Fruit fly (Drosophila melanogaster) whole organism, embryonic: ENCODE measurements around the gene dgt6.
A peak's percentile ranks its signal among the peaks of the same experiment; 100 is the strongest.

Experiments used
- Atf-2 ChIP-seq: fragments of 200-800 bp; sonication (Bioruptor generic); optimal IDR thresholded peaks from 2 replicates; lab custom pipeline; 2016; ENCODE audit warnings: missing biosample characterization, missing genetic modification characterization
- Bgb ChIP-seq: fragments of 200-800 bp; sonication (Bioruptor generic); IDR thresholded peaks from 2 replicates; pipeline ENCODE4 v1.3.6; 2022; ENCODE audit warnings: missing biosample characterization, missing genetic modification characterization; ENCODE audit not compliant: partially characterized antibody
- Blimp-1 ChIP-seq: fragments of 200-800 bp; sonication (Bioruptor generic); optimal IDR thresholded peaks from 3 replicates; lab custom pipeline; 2018; ENCODE audit warnings: missing biosample characterization, missing genetic modification characterization, mild to moderate bottlenecking, moderate library complexity, missing genetic modification reagents
- C15 ChIP-seq: fragments of 200-800 bp; sonication (Bioruptor generic); IDR thresholded peaks from 3 replicates; pipeline ENCODE4 v1.3.6; 2022; ENCODE audit warnings: missing biosample characterization, missing genetic modification characterization
- CG10543 ChIP-seq: fragments of 200-800 bp; sonication (Bioruptor generic); optimal IDR thresholded peaks from 3 replicates; lab custom pipeline; 2017; ENCODE audit warnings: missing biosample characterization, mild to moderate bottlenecking, missing genetic modification characterization, moderate library complexity
- CG10979 ChIP-seq: fragments of 200-800 bp; sonication (Bioruptor generic); optimal IDR thresholded peaks from 2 replicates; lab custom pipeline; 2018; ENCODE audit warnings: missing biosample characterization, mild to moderate bottlenecking, missing genetic modification characterization, moderate library complexity
- CG11456 ChIP-seq: fragments of 200-800 bp; sonication (Bioruptor generic); IDR thresholded peaks from 3 replicates; pipeline ENCODE4 v1.3.6; 2022; ENCODE audit warnings: missing biosample characterization, missing genetic modification characterization
- CG12769 ChIP-seq: fragments of 200-800 bp; sonication (Bioruptor generic); optimal IDR thresholded peaks from 2 replicates; lab custom pipeline; 2019; ENCODE audit warnings: missing biosample characterization, mild to moderate bottlenecking, missing genetic modification characterization, moderate library complexity
- CG14014 ChIP-seq: fragments of 200-800 bp; sonication (Bioruptor generic); IDR thresholded peaks from 2 replicates; pipeline ENCODE4 v1.3.6; 2022; ENCODE audit warnings: missing biosample characterization, missing genetic modification characterization
- CG17802 ChIP-seq: fragments of 200-800 bp; sonication (Bioruptor generic); optimal IDR thresholded peaks from 2 replicates; lab custom pipeline; 2018; ENCODE audit warnings: missing biosample characterization, mild to moderate bottlenecking, missing genetic modification characterization, moderate library complexity
- CG17829 ChIP-seq: fragments of 200-800 bp; optimal IDR thresholded peaks from 2 replicates; lab custom pipeline; 2019; ENCODE audit warnings: missing biosample characterization, mild to moderate bottlenecking, missing genetic modification characterization, moderate library complexity
- CG17912 ChIP-seq: fragments of 200-800 bp; sonication (Bioruptor generic); optimal IDR thresholded peaks from 2 replicates; lab custom pipeline; 2018; ENCODE audit warnings: missing biosample characterization, mild to moderate bottlenecking, missing genetic modification characterization
- CG18476 ChIP-seq: fragments of 200-800 bp; sonication (Bioruptor generic); optimal IDR thresholded peaks from 2 replicates; lab custom pipeline; 2016; ENCODE audit warnings: missing biosample characterization, mild to moderate bottlenecking, missing genetic modification characterization
- CG2712 ChIP-seq: fragments of 200-800 bp; optimal IDR thresholded peaks from 3 replicates; lab custom pipeline; 2019; ENCODE audit warnings: missing biosample characterization, mild to moderate bottlenecking, missing genetic modification characterization, moderate library complexity
- CG32532 ChIP-seq: fragments of 200-800 bp; sonication (Bioruptor generic); IDR thresholded peaks from 2 replicates; pipeline ENCODE4 v1.3.6; 2022; ENCODE audit warnings: missing biosample characterization, missing genetic modification characterization
- CG3726 ChIP-seq: fragments of 200-800 bp; sonication (Bioruptor generic); IDR thresholded peaks from 3 replicates; pipeline ENCODE4, ENCODE4 v1.3.6; 2022; ENCODE audit warnings: missing biosample characterization, missing genetic modification characterization
- CG4730 ChIP-seq: fragments of 200-800 bp; sonication (Bioruptor generic); IDR thresholded peaks from 2 replicates; pipeline ENCODE4 v1.3.6; 2022; ENCODE audit warnings: missing biosample characterization, missing genetic modification characterization
- CG6254 ChIP-seq: fragments of 200-800 bp; sonication (Bioruptor generic); optimal IDR thresholded peaks from 3 replicates; lab custom pipeline; 2017; ENCODE audit warnings: mild to moderate bottlenecking, missing biosample characterization, missing genetic modification reagents, missing genetic modification characterization
- CG6654 ChIP-seq: fragments of 200-800 bp; sonication (Bioruptor generic); optimal IDR thresholded peaks from 2 replicates; lab custom pipeline; 2017; ENCODE audit warnings: missing biosample characterization, mild to moderate bottlenecking, missing genetic modification characterization
- CG8281 ChIP-seq: fragments of 200-800 bp; sonication (Bioruptor generic); optimal IDR thresholded peaks from 2 replicates; lab custom pipeline; 2018; ENCODE audit warnings: missing biosample characterization, mild to moderate bottlenecking, missing genetic modification characterization, moderate library complexity
- CG9797 ChIP-seq: fragments of 200-800 bp; sonication (Bioruptor generic); optimal IDR thresholded peaks from 3 replicates; lab custom pipeline; 2018; ENCODE audit warnings: missing biosample characterization, mild to moderate bottlenecking, missing genetic modification characterization
- Dad ChIP-seq: fragments of 200-800 bp; sonication (Bioruptor generic); optimal IDR thresholded peaks from 3 replicates; lab custom pipeline; 2016; ENCODE audit warnings: missing biosample characterization, missing genetic modification characterization
- ERR ChIP-seq: fragments of 200-800 bp; sonication (Bioruptor generic); optimal IDR thresholded peaks from 2 replicates; lab custom pipeline; 2016; ENCODE audit warnings: missing biosample characterization, missing genetic modification characterization
- Gug ChIP-seq: fragments of 200-800 bp; sonication (Bioruptor generic); IDR thresholded peaks from 4 replicates; pipeline ENCODE4 v1.3.6; 2022; ENCODE audit warnings: missing biosample characterization, missing genetic modification characterization
- Hr78 ChIP-seq, 2 experiments: fragments of 200-800 bp in 1 of 2; fragments of >200 bp in 1 of 2; sonication (Bioruptor generic) in 1 of 2; optimal IDR thresholded peaks; 2 replicates each; lab custom pipeline; 2017 to 2019; ENCODE audit warnings: missing biosample characterization in 2 of 2, missing genetic modification characterization in 2 of 2, mild to moderate bottlenecking in 1 of 2, moderate library complexity in 1 of 2
- Jarid2 ChIP-seq: fragments of 200-800 bp; sonication (Bioruptor generic); optimal IDR thresholded peaks from 3 replicates; lab custom pipeline; 2017; ENCODE audit warnings: mild to moderate bottlenecking, missing biosample characterization, missing genetic modification reagents, missing genetic modification characterization
- Lpt ChIP-seq: fragments of >200 bp; optimal IDR thresholded peaks from 2 replicates; lab custom pipeline; 2018; ENCODE audit warnings: missing biosample characterization, missing genetic modification characterization
- MTF-1 ChIP-seq: fragments of 200-800 bp; sonication (Bioruptor generic); optimal IDR thresholded peaks from 2 replicates; lab custom pipeline; 2018; ENCODE audit warnings: missing biosample characterization, mild to moderate bottlenecking, missing genetic modification characterization, borderline replicate concordance
- Tbp ChIP-seq: fragments of >200 bp; optimal IDR thresholded peaks from 2 replicates; lab custom pipeline; 2018; ENCODE audit warnings: missing biosample characterization, missing genetic modification characterization
- Xrp1 ChIP-seq: fragments of 200-800 bp; sonication (Bioruptor generic); IDR thresholded peaks from 2 replicates; pipeline ENCODE4 v1.3.6; 2022; ENCODE audit warnings: missing biosample characterization, missing genetic modification characterization
- abd-A ChIP-seq: fragments of 200-800 bp; sonication (Bioruptor generic); optimal IDR thresholded peaks from 3 replicates; lab custom pipeline; 2019; ENCODE audit warnings: missing biosample characterization, mild to moderate bottlenecking, missing genetic modification characterization, moderate library complexity
- bcd ChIP-seq: fragments of 200-800 bp; sonication (Bioruptor generic); optimal IDR thresholded peaks from 2 replicates; lab custom pipeline; 2017; ENCODE audit warnings: missing biosample characterization, mild to moderate bottlenecking, missing genetic modification characterization
- bigmax ChIP-seq: fragments of 200-800 bp; sonication (Bioruptor generic); optimal IDR thresholded peaks from 2 replicates; lab custom pipeline; 2018; ENCODE audit warnings: missing biosample characterization, mild to moderate bottlenecking, missing genetic modification characterization
- cad ChIP-seq: fragments of >200 bp; optimal IDR thresholded peaks from 2 replicates; lab custom pipeline; 2017; ENCODE audit warnings: missing biosample characterization, missing genetic modification characterization
- caup ChIP-seq: fragments of 200-800 bp; sonication (Bioruptor generic); optimal IDR thresholded peaks from 3 replicates; lab custom pipeline; 2017; ENCODE audit warnings: missing biosample characterization, mild to moderate bottlenecking, missing genetic modification characterization, moderate library complexity; ENCODE audit not compliant: severe bottlenecking
- chinmo ChIP-seq: fragments of 200-800 bp; sonication (Bioruptor generic); IDR thresholded peaks from 4 replicates; pipeline ENCODE4 v1.3.6; 2022; ENCODE audit warnings: missing biosample characterization, missing genetic modification characterization; ENCODE audit not compliant: partially characterized antibody
- chm ChIP-seq: fragments of 200-800 bp; sonication (Bioruptor generic); IDR thresholded peaks from 2 replicates; pipeline ENCODE4 v1.3.6; 2022; ENCODE audit warnings: missing biosample characterization, missing genetic modification characterization
- croc ChIP-seq: fragments of 200-800 bp; sonication (Bioruptor generic); conservative IDR thresholded peaks from 3 replicates; pipeline ENCODE4 v1.3.6; 2022; ENCODE audit warnings: missing biosample characterization, missing genetic modification characterization
- emc ChIP-seq: fragments of 200-800 bp; sonication (Bioruptor generic); optimal IDR thresholded peaks from 2 replicates; lab custom pipeline; 2016; ENCODE audit warnings: missing biosample characterization, missing genetic modification characterization
- ems ChIP-seq: fragments of 200-800 bp; sonication (Bioruptor generic); optimal IDR thresholded peaks from 3 replicates; lab custom pipeline; 2016; ENCODE audit warnings: missing biosample characterization, missing genetic modification characterization
- esg ChIP-seq: fragments of 200-800 bp; sonication (Bioruptor generic); conservative IDR thresholded peaks from 2 replicates; pipeline ENCODE4 v1.3.6; 2022; ENCODE audit warnings: missing biosample characterization, missing genetic modification characterization
- ewg ChIP-seq: fragments of 200-800 bp; sonication (Bioruptor generic); optimal IDR thresholded peaks from 3 replicates; lab custom pipeline; 2017; ENCODE audit warnings: mild to moderate bottlenecking, missing biosample characterization, missing genetic modification reagents, missing genetic modification characterization
- fru ChIP-seq: fragments of >200 bp; optimal IDR thresholded peaks from 2 replicates; lab custom pipeline; 2017
- kah ChIP-seq: fragments of 200-800 bp; sonication (Bioruptor generic); optimal IDR thresholded peaks from 2 replicates; lab custom pipeline; 2018; ENCODE audit warnings: missing biosample characterization, mild to moderate bottlenecking, missing genetic modification characterization
- nerfin-1 ChIP-seq: fragments of 200-800 bp; sonication (Bioruptor generic); optimal IDR thresholded peaks from 3 replicates; lab custom pipeline; 2019; ENCODE audit warnings: missing biosample characterization, mild to moderate bottlenecking, missing genetic modification characterization, moderate library complexity
- nom ChIP-seq: fragments of 200-800 bp; sonication (Bioruptor generic); optimal IDR thresholded peaks from 2 replicates; lab custom pipeline; 2017; ENCODE audit warnings: missing biosample characterization, missing genetic modification characterization, mild to moderate bottlenecking, moderate library complexity, missing genetic modification reagents
- otp ChIP-seq: fragments of 200-800 bp; sonication (Bioruptor generic); IDR thresholded peaks from 3 replicates; pipeline ENCODE4, ENCODE4 v1.3.6; 2022; ENCODE audit warnings: missing biosample characterization, missing genetic modification characterization
- ranshi ChIP-seq: fragments of 200-800 bp; sonication (Bioruptor generic); IDR thresholded peaks from 2 replicates; pipeline ENCODE4 v1.3.6; 2022; ENCODE audit warnings: missing biosample characterization, missing genetic modification characterization
- sens ChIP-seq: fragments of 200-800 bp; sonication (Bioruptor generic); peaks from one replicate; lab custom pipeline; 2016; ENCODE audit warnings: missing biosample characterization, missing genetic modification characterization
- shn ChIP-seq: fragments of 200-800 bp; sonication (Bioruptor generic); optimal IDR thresholded peaks from 3 replicates; lab custom pipeline; 2016; ENCODE audit warnings: missing biosample characterization, missing genetic modification characterization
- tx ChIP-seq: fragments of 200-800 bp; sonication (Bioruptor generic); optimal IDR thresholded peaks from 2 replicates; lab custom pipeline; 2016; ENCODE audit warnings: missing biosample characterization, missing genetic modification characterization

The dgt6 gene

DNA sequence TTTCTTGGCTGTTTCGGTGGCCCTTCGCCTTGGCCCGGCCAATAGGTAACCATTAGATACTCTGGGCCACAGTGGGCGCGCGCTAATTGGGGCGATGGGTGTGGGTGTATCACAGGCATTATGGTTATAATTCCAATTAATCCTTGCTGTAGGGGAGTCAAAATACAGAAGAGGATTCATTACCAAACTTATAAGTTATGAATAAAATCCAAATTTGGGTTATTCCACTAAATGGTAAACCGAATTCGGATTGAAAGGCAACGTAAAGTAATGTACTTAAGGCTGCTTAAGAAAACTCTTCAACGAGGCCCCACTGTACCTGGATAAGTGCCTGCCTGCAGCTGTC lies 41.1 kb downstream of the dgt6 start (continued):
- TF ChIP-seq MTF-1 (GFP tag; lab: Kevin White, UChicago), result no peak
- TF ChIP-seq CG8281 (tag; lab: Kevin White, UChicago), result no peak
- TF ChIP-seq Atf-2 (GFP tag; lab: Kevin White, UChicago), result no peak
- TF ChIP-seq tx (GFP tag; lab: Kevin White, UChicago), result no peak
- TF ChIP-seq cad, result no peak
- no peak for TF ChIP-seq CG6254 (GFP tag; lab: Kevin White, UChicago)
- no peak for TF ChIP-seq kah (GFP tag; lab: Kevin White, UChicago)
- no peak for TF ChIP-seq otp (GFP tag; lab: Robert Waterston, UW)
- no peak for TF ChIP-seq emc (GFP tag; lab: Kevin White, UChicago)
- no peak for TF ChIP-seq Dad
- peak in 1 of 2 experiments; percentile 59 for TF ChIP-seq Hr78 (GFP tag; optimal IDR thresholded peaks at IDR 0.05; lab: Kevin White, UChicago)
- no peak for TF ChIP-seq Tbp (GFP tag; lab: Kevin White, UChicago)
- no peak for TF ChIP-seq CG6654 (GFP tag; lab: Kevin White, UChicago)
- TF ChIP-seq CG12769 (tag; lab: Kevin White, UChicago), result no peak
- TF ChIP-seq CG9797 (GFP tag; lab: Kevin White, UChicago), result no peak
- peak; percentile 63 for TF ChIP-seq CG17829 (tag; lab: Kevin White, UChicago)
- TF ChIP-seq Bgb (GFP tag; lab: Robert Waterston, UW), result no peak
- TF ChIP-seq fru (lab: Kevin White, UChicago), result no peak
- no peak for TF ChIP-seq Lpt
- TF ChIP-seq CG14014 (GFP tag; lab: Robert Waterston, UW), result no peak
- TF ChIP-seq croc (GFP tag; lab: Robert Waterston, UW), result no peak; the same call in 2 of the 3 replicates
- 0 out of 3 replicates have a peak, but pooled peaks have one; percentile 41 for TF ChIP-seq CG11456 (GFP tag; lab: Robert Waterston, UW)
- peak; percentile 43 for TF ChIP-seq CG10979 (tag; lab: Kevin White, UChicago)
- no peak for TF ChIP-seq C15 (GFP tag; lab: Robert Waterston, UW)
- TF ChIP-seq ems (GFP tag; lab: Kevin White, UChicago), result no peak
- no peak for TF ChIP-seq shn (GFP tag; lab: Kevin White, UChicago)
- no peak for TF ChIP-seq CG3726 (GFP tag; lab: Robert Waterston, UW)
- TF ChIP-seq CG4730 (GFP tag; lab: Robert Waterston, UW), result peak; percentile 23; the same call in 1 of the 2 replicates
- TF ChIP-seq ranshi, result peak; percentile 42; the same call in 1 of the 2 replicates
- peak; percentile 33 for TF ChIP-seq Jarid2
- TF ChIP-seq abd-A (tag; lab: Kevin White, UChicago), result peak; percentile 26
- no peak for TF ChIP-seq sens (GFP tag; lab: Kevin White, UChicago)
- no peak for TF ChIP-seq ERR (GFP tag; lab: Kevin White, UChicago)
- peak; percentile 23 for TF ChIP-seq CG18476 (GFP tag; lab: Kevin White, UChicago)
- no peak for TF ChIP-seq nom (GFP tag; lab: Kevin White, UChicago)
- TF ChIP-seq chm (GFP tag; lab: Robert Waterston, UW), result no peak
- TF ChIP-seq bigmax (GFP tag; lab: Kevin White, UChicago), result no peak
- no peak for TF ChIP-seq CG17802 (tag; lab: Kevin White, UChicago)
- TF ChIP-seq caup (GFP tag; lab: Kevin White, UChicago), result peak; percentile 29
- TF ChIP-seq ewg, result no peak
- no peak for TF ChIP-seq CG17912 (GFP tag; lab: Kevin White, UChicago)
- TF ChIP-seq CG10543, result peak; percentile 58
- peak; percentile 71 for TF ChIP-seq Xrp1
- TF ChIP-seq esg, result no peak
- TF ChIP-seq Blimp-1 (GFP tag; lab: Kevin White, UChicago), result peak; percentile 23
- peak; percentile 45 for TF ChIP-seq CG2712 (tag; lab: Kevin White, UChicago)
- TF ChIP-seq chinmo (GFP tag; lab: Robert Waterston, UW), result no peak
- TF ChIP-seq Gug (GFP tag; lab: Robert Waterston, UW), result peak; percentile 65; the same call in 2 of the 4 replicates
- TF ChIP-seq bcd (GFP tag; lab: Kevin White, UChicago), result peak; percentile 55
- peak; percentile 52 for TF ChIP-seq nerfin-1 (tag; lab: Kevin White, UChicago)
- peak; percentile 67 for TF ChIP-seq CG32532 (GFP tag; lab: Robert Waterston, UW)
